Worm (Caenorhabditis elegans) whole organism, late embryonic: ENCODE measurements around the gene aldo-1.

Experiments
- F13H6.1 ChIP-seq: sonication (generic microtip); optimal IDR thresholded peaks from 2 replicates; lab custom pipeline; 2016; ENCODE audit warnings: missing genetic modification characterization, missing compliant biosample characterization
- K02D7.2 ChIP-seq: sonication (generic microtip); optimal IDR thresholded peaks from 2 replicates; lab custom pipeline; 2017; ENCODE audit warnings: mild to moderate bottlenecking, missing genetic modification characterization, missing compliant biosample characterization
- ets-4 ChIP-seq: sonication (generic microtip); optimal IDR thresholded peaks from 2 replicates; lab custom pipeline; 2016; ENCODE audit warnings: missing genetic modification characterization, missing compliant biosample characterization
- nfya-1 ChIP-seq: sonication (generic microtip); optimal IDR thresholded peaks from 2 replicates; lab custom pipeline; 2017; ENCODE audit warnings: missing genetic modification characterization, mild to moderate bottlenecking, missing compliant biosample characterization, antibody characterized with exemption, moderate library complexity
- nhr-232 ChIP-seq: sonication (generic microtip); optimal IDR thresholded peaks from 2 replicates; lab custom pipeline; 2016; ENCODE audit warnings: missing genetic modification characterization, missing compliant biosample characterization

- TF ChIP-seq nhr-232 (no peak), F13H6.1 (tag; lab: Kevin White, UChicago) (no peak), nfya-1 (no peak), K02D7.2 (no peak), ets-4 (no peak)
These were observed 40.7 kb downstream of the aldo-1 start, which contains the start of gene pod-1 for ce11 chrIII:13524021-13524420.
